Fruit fly (Drosophila melanogaster) Kc167 (cell line): ENCODE data around the gene Mhcl.

Source experiments
- Myc ChIP-seq: fragments of >200 bp; optimal IDR thresholded peaks from 2 replicates; lab custom pipeline; 2017; ENCODE audit warnings: missing external identifiers
- Sin3A ChIP-seq: fragments of >200 bp; optimal IDR thresholded peaks from 2 replicates; lab custom pipeline; 2018; ENCODE audit warnings: missing external identifiers
- h ChIP-seq: fragments of >200 bp; optimal IDR thresholded peaks from 3 replicates; lab custom pipeline; 2018; ENCODE audit warnings: missing external identifiers
- insv ChIP-seq: fragments of >200 bp; optimal IDR thresholded peaks from 3 replicates; lab custom pipeline; 2018; ENCODE audit warnings: missing external identifiers
- psq ChIP-seq: fragments of >200 bp; optimal IDR thresholded peaks from 2 replicates; lab custom pipeline; 2017; ENCODE audit warnings: missing external identifiers
- ttk ChIP-seq: sonication (Bioruptor generic); optimal IDR thresholded peaks from 2 replicates; lab custom pipeline; 2017; ENCODE audit warnings: missing external identifiers

The Mhcl gene

DNA sequence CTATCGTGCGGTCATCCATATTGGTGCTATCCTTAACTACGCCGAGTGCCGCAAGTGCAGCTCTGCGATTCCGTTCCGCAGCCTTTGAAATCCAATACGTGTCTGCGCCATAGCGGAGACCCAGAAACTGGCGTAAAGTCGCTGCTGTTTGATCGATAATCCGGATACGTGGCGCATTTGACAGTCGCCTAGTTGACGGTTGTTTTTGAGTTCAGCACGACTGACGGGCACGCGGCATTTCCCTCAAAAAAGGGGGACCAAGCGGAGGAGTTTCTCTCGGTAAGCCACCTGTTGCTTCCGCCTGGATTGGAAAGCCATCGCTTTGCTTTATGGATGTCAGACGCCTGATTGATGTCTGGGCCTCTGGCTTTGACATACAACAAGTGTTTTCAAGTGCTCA, 31.1 kb downstream of the Mhcl start, which contains the start of gene CG10185:
TSS of gene CG10185 (minus strand) at position 101 of the 400 bp plus-strand sequence.
- TF ChIP-seq Sin3A (lab: Kevin White, UChicago) (no peak), insv (lab: Kevin White, UChicago) (no peak), h (lab: Kevin White, UChicago) (no peak), psq (lab: Kevin White, UChicago) (no peak), ttk (lab: Kevin White, UChicago) (no peak), Myc (no peak)

DNA sequence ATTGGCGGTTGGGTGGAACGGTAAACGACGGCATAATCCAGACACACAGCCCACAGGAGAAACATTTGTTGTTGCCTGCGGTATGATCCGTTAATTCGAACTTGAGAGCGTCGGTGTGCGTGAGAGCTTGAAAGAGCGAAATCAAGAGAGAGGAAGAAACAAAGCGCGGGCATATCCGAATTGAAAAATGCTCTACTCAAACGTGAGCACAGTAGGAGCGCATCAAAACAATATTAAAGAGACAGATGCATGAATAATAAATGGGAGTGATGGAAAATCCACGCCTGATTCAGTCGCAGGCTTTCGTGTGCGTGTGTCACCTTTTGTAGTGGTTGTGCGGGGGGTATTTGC, 47.3 kb downstream of the Mhcl start:
- TF ChIP-seq psq (lab: Kevin White, UChicago) (no peak), insv (lab: Kevin White, UChicago) (no peak), h (lab: Kevin White, UChicago) (no peak), ttk (lab: Kevin White, UChicago) (no peak), Sin3A (lab: Kevin White, UChicago) (no peak), Myc (no peak)

DNA sequence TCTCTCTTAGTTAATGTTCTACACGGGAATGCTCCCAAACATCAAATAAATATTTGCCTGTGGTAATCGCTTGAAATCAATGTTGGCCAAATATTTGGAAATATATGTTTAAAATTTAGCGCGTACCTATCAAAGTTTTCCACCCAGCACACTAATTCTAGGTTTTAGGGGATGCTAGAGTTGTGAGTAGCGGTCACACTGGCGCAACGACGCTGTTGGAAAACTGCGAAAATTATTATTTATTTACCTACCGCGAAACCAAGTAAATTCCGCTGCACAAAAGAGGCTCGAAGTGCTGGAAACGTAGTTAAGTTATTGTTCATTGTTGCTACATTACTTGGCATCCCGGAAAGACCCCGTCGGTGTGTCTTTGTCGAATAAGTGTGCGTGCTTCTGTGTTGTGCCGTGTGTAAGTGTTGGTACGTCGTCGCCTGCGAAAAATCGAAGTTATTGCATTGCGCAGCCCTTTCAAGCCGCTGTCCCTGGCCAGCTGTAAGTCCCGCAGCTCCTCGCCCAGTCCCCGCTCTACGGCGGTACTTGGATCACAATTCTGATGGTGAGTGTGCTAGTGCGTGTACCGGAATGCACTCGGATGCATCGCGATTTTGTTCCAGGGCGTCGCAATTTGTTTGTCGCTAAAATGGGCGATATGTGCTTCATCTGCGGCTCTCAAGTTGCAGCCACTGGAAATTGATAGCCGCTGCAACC, 47.8 kb downstream of the Mhcl start, which contains the start of gene msps:
TSS of gene msps (plus strand) at position 181 of the 708 bp plus-strand sequence.
- no peak for TF ChIP-seq h (lab: Kevin White, UChicago)
- no peak for TF ChIP-seq Myc
- no peak for TF ChIP-seq insv (lab: Kevin White, UChicago)
- TF ChIP-seq Sin3A (lab: Kevin White, UChicago): no peak
- TF ChIP-seq psq (lab: Kevin White, UChicago): no peak
- no peak for TF ChIP-seq ttk (lab: Kevin White, UChicago)

DNA sequence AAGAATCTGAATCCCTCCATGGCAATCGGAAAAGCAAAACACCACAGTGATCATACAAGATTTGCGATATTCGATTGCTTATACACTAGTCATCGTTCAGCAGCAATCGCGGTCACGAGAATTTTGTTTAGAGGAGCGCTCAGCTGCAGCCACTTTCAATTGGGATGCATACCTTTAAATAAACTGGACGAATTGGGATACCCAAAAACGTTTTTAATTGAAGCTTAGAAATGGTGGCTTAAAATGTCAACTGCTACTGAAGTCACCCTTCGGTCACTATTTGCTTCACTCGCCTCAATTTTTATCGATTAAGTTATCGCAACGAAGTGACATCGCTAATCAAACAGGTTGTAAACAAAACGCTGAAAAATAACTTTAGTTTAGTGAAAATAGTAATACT, 49.2 kb downstream of the Mhcl start, which contains the start of the genes IKKbeta and CG5013:
TSS of gene IKKbeta (minus strand) at position 53 of the 400 bp plus-strand sequence.
TSS of gene CG5013 (plus strand) at position 302 of the 400 bp plus-strand sequence.
- TF ChIP-seq insv (lab: Kevin White, UChicago) (no peak), psq (lab: Kevin White, UChicago) (no peak), h (lab: Kevin White, UChicago) (no peak), Sin3A (lab: Kevin White, UChicago) (no peak), Myc (no peak), ttk (lab: Kevin White, UChicago) (no peak)

DNA sequence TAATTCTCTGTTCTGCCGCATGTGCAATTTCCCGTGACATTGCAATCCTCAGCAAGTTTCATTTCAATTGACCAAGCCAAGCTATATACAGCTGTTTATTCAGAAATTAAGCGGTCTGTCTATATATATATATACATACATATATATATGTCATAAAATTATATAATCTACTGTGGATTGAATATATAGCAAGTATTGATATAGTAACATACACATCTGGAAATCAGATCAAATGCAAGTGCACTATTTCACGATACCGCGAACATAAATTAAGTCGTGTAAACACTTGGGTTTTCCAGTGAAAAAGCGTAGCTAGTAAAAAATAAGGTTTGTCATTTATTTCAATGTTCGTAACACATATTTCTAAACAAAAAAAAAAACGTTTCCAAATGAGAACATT, 52.5 kb downstream of the Mhcl start, which contains the start of gene Jhbp5:
TSS of gene Jhbp5 (minus strand) at position 101 of the 400 bp plus-strand sequence.
- TF ChIP-seq h (lab: Kevin White, UChicago): no peak
- no peak for TF ChIP-seq insv (lab: Kevin White, UChicago)
- no peak for TF ChIP-seq Sin3A (lab: Kevin White, UChicago)
- TF ChIP-seq psq (lab: Kevin White, UChicago): no peak
- no peak for TF ChIP-seq Myc
- no peak for TF ChIP-seq ttk (lab: Kevin White, UChicago)

DNA sequence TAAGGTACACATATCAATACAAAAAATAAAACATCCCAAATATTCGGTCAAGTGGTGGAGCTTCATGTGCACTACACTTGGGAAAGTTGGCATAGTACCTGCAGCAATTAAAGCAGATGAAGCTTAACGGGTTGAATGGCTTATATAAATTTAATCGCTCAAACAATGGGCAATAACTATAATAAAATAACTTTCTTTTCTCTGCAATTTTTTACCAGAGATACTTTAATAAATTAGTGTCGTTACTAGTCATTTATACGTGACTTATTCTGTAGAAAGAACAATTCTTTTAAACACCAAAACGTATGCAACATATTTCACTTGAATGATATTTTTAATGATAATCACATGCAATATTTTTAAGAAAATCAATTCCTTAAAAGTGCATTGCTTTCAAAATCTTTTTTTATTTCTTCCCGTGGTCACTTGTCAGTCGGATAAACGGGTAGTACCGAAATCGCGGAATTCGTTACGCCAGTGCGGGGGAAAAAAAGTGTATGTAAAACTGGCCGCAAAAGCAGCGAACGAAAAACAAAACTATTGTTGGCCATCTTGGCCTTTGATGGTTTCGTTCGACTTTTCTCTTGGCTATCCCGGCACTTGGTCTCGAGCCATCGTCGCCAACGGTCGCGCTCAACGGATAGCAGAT, 55.5 kb downstream of the Mhcl start, which contains the start of gene Jhbp4:
TSS of gene Jhbp4 (plus strand) at position 599 of the 649 bp plus-strand sequence.
- TF ChIP-seq Myc: no peak
- no peak for TF ChIP-seq Sin3A (lab: Kevin White, UChicago)
- TF ChIP-seq insv (lab: Kevin White, UChicago): no peak
- TF ChIP-seq h (lab: Kevin White, UChicago): no peak

DNA sequence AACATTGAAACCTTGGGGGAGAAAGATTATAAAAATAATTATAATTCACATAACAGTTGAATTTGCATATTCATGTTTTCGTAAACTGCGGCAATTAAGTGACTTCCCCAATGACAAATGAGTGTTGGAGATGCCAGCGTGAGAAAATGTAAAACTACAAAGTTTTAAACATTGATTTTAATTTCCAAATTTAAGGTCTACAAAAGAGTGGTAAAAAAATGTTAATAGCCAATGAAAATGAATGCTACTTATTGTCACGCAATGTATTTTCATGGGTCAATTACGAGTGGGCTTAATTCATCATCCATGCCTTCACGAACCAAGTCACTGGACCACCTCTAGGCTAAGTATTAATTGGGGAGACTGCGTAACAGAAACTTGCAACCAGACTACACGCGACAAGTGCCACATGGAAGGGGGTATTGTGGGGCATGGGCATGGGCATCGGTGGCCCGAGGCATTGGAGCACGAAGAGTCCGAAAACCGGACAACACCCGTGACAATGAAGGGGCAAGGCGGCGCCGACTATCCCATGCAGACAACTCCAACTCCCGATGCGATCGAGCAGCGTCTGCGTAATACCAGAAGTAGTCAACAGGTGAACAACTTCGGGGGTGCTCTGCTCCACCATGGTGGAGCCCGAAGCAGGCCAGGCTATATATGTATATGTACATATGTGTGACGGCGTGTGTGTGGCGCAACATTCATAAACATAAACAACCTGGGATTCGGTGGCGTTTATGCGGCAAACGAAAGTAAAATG, 56.2 kb downstream of the Mhcl start:
- TF ChIP-seq Myc: no peak
- TF ChIP-seq Sin3A (lab: Kevin White, UChicago): no peak
- TF ChIP-seq ttk (lab: Kevin White, UChicago): no peak
- TF ChIP-seq h (lab: Kevin White, UChicago): no peak
- no peak for TF ChIP-seq insv (lab: Kevin White, UChicago)
- TF ChIP-seq psq (lab: Kevin White, UChicago): no peak

DNA sequence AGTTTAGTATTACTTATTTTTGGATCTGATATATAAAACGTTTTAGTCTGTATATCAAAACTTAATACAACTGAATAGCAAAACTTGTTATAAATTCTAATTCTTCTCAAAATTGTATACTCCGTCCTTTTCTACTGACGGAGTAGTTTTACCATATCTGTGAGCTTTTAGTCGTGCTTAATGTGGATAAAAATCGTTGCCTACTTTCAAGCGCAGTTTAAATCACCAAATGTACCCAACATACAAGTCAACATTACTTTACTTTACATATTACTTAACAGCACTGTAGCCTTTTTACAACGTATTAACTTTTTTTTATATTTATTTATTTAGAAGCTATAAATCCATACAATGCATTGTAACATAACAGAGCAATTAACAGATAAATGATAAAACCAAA, 57.6 kb downstream of the Mhcl start:
- TF ChIP-seq Myc (no peak), Sin3A (lab: Kevin White, UChicago) (no peak), h (lab: Kevin White, UChicago) (no peak), insv (lab: Kevin White, UChicago) (no peak), psq (lab: Kevin White, UChicago) (no peak), ttk (lab: Kevin White, UChicago) (no peak)

DNA sequence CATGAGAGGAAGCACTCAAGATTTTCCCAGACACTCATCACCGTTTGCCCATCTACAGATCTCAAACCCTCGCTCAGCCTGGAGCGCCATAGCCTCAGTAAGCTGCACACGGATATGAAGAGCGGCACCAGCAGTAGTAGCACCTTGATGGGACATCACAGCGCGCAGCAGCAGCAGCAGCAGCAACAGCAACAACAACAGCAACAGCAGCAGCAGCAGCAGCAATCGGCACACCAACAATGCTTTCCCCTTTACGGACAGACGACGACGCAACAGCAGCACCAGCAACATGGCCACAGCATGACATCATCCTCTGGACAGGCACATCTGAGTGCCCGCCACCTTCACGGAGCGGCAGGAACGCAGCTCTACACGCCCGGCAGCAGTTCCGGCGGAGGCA, 59.0 kb downstream of the Mhcl start:
- TF ChIP-seq Sin3A (lab: Kevin White, UChicago) (no peak), psq (lab: Kevin White, UChicago) (no peak), ttk (lab: Kevin White, UChicago) (no peak), h (lab: Kevin White, UChicago) (no peak), insv (lab: Kevin White, UChicago) (no peak), Myc (no peak)

DNA sequence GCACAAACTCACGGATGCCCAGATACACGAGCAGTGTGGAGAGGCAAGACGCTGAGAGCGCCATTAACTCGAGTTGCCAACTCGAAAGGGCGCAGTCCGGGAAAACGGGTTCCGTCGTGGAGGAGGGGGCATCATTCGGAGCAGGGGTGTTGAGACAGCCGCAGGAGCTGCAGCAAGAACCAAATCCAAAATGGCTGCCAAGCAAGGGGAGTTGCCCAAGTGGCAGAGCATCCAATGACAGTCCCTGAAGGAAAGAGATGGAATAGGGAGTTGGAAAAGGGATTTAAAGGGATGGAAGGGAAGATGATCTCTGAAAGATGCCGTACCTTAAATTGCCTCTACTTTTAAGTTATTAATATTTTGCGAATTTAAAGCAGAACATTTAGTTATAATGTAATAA, 60.5 kb downstream of the Mhcl start:
- TF ChIP-seq Sin3A (lab: Kevin White, UChicago): no peak
- TF ChIP-seq psq (lab: Kevin White, UChicago): no peak
- TF ChIP-seq h (lab: Kevin White, UChicago): no peak
- TF ChIP-seq Myc: no peak
- TF ChIP-seq insv (lab: Kevin White, UChicago): no peak
- no peak for TF ChIP-seq ttk (lab: Kevin White, UChicago)

DNA sequence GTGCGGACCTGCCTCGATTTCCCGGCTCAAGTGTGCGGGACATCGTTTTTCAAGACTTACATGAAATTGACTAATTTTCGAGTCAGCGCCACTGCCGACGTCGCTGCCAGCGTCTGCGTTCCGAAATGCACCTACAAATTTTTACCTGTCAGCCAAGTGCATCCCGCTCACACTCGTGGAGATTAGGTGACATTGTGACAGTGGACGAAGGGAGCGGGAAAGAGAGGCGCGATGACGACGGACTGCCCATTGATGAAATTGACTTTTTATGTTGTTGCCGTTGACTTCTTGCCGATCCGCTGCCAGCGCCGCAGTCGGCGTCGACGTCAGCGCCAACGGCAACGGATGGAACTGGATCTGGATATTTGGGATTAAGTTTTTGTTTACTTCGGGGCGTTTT, 64.4 kb downstream of the Mhcl start:
- TF ChIP-seq ttk (lab: Kevin White, UChicago) (no peak), Myc (no peak), h (lab: Kevin White, UChicago) (no peak), Sin3A (lab: Kevin White, UChicago) (no peak), insv (lab: Kevin White, UChicago) (no peak), psq (lab: Kevin White, UChicago) (no peak)
